Fruit fly (Drosophila melanogaster): ENCODE data around the gene PolE1.
A peak's percentile ranks its signal among the peaks of the same experiment; 100 is the strongest.

PolE1 gene

dm6 chr3R:23333334-23334035, 14.4 kb upstream of the PolE1 start:
- peak; percentile 92 for TF ChIP-seq Ets65A (GFP tag)
- TF ChIP-seq Poxn (GFP tag; IDR thresholded peaks at IDR 0.05) = no peak
- TF ChIP-seq HLH54F (GFP tag; optimal IDR thresholded peaks at IDR 0.05) = no peak
- no peak for TF ChIP-seq tup (GFP tag; optimal IDR thresholded peaks at IDR 0.05)
- peak; percentile 93 for TF ChIP-seq crol (GFP tag; IDR thresholded peaks at IDR 0.05)
- TF ChIP-seq CG9932 (GFP tag; IDR thresholded peaks at IDR 0.05) = no peak
- peak; percentile 57 for TF ChIP-seq CG1529 (GFP tag; optimal IDR thresholded peaks at IDR 0.05)
- TF ChIP-seq CG11085 (GFP tag; IDR thresholded peaks at IDR 0.05) = no peak
- no peak for TF ChIP-seq CG2199 (GFP tag; IDR thresholded peaks at IDR 0.05)
- 0 out of 3 replicates have a peak, but pooled peaks have one; percentile 33 for TF ChIP-seq ken (GFP tag; IDR thresholded peaks at IDR 0.05)
- TF ChIP-seq CG9437 (GFP tag; optimal IDR thresholded peaks at IDR 0.05) = peak; percentile 39
- TF ChIP-seq CG5245 (GFP tag; optimal IDR thresholded peaks at IDR 0.05) = peak; percentile 15
- no peak for TF ChIP-seq gfzf (GFP tag; optimal IDR thresholded peaks at IDR 0.05)
- TF ChIP-seq CG13287 (GFP tag; IDR thresholded peaks at IDR 0.05; ENCODE audit: partially characterized antibody) = no peak
- TF ChIP-seq CG33213 (GFP tag; optimal IDR thresholded peaks at IDR 0.05) = peak; percentile 20
- TF ChIP-seq Elba2 (GFP tag; optimal IDR thresholded peaks at IDR 0.05) = no peak
- no peak for TF ChIP-seq Dip2 (GFP tag; IDR thresholded peaks at IDR 0.05)
- no peak for TF ChIP-seq CG9609 (GFP tag; optimal IDR thresholded peaks at IDR 0.05)
- TF ChIP-seq CG16815 (GFP tag; optimal IDR thresholded peaks at IDR 0.05) = peak; percentile 11
- TF ChIP-seq abd-A (tag; optimal IDR thresholded peaks at IDR 0.05) = peak; percentile 28
- no peak for TF ChIP-seq gce (GFP tag; IDR thresholded peaks at IDR 0.05)
- no peak for TF ChIP-seq prd (optimal IDR thresholded peaks at IDR 0.05)
- peak; percentile 58; the same call in 2 of the 3 replicates for TF ChIP-seq prd (GFP tag; IDR thresholded peaks at IDR 0.05)
- TF ChIP-seq sens-2 (GFP tag; IDR thresholded peaks at IDR 0.05) = no peak
- peak; percentile 67 for TF ChIP-seq CG6254 (GFP tag; optimal IDR thresholded peaks at IDR 0.05)
- no peak for TF ChIP-seq Deaf1 (tag; optimal IDR thresholded peaks at IDR 0.05)
- no peak for TF ChIP-seq CG11093 (GFP tag; IDR thresholded peaks at IDR 0.05)
- no peak for TF ChIP-seq HmgZ (tag; optimal IDR thresholded peaks at IDR 0.05)
- TF ChIP-seq unc-4 (GFP tag; IDR thresholded peaks at IDR 0.05; ENCODE audit: partially characterized antibody) = no peak
- TF ChIP-seq chif (GFP tag; optimal IDR thresholded peaks at IDR 0.05) = peak; percentile 37 to 55
- peak; percentile 72 for TF ChIP-seq row (GFP tag; IDR thresholded peaks at IDR 0.05)
- peak; percentile 30 for TF ChIP-seq CG13775 (GFP tag; optimal IDR thresholded peaks at IDR 0.05)
- peak; percentile 59 for TF ChIP-seq CG2678 (tag; optimal IDR thresholded peaks at IDR 0.05)
- TF ChIP-seq CG14965 (GFP tag; optimal IDR thresholded peaks at IDR 0.05; ENCODE audit: borderline replicate concordance) = no peak
- no peak for TF ChIP-seq CG3995 (GFP tag; optimal IDR thresholded peaks at IDR 0.05)
- peak; percentile 58 for TF ChIP-seq PHDP (tag; optimal IDR thresholded peaks at IDR 0.05)
- no peak for TF ChIP-seq CG4282 (GFP tag; optimal IDR thresholded peaks at IDR 0.05)
- TF ChIP-seq unpg (GFP tag; optimal IDR thresholded peaks at IDR 0.05) = peak; percentile 65
- TF ChIP-seq jing (GFP tag; optimal IDR thresholded peaks at IDR 0.05) = no peak
- TF ChIP-seq CG17361 (GFP tag; IDR thresholded peaks at IDR 0.05) = peak; percentile 74
- TF ChIP-seq en (GFP tag; optimal IDR thresholded peaks at IDR 0.05) = peak; percentile 30
- no peak for TF ChIP-seq insv (GFP tag; optimal IDR thresholded peaks at IDR 0.05)
- TF ChIP-seq lilli (GFP tag; optimal IDR thresholded peaks at IDR 0.05) = peak; percentile 21
- peak; percentile 31 for TF ChIP-seq CG1792 (GFP tag; optimal IDR thresholded peaks at IDR 0.05)
- peak; percentile 53 for TF ChIP-seq CG17829 (tag; optimal IDR thresholded peaks at IDR 0.05)
- no peak for TF ChIP-seq dm (GFP tag; optimal IDR thresholded peaks at IDR 0.05)
- TF ChIP-seq CG17359 (tag; optimal IDR thresholded peaks at IDR 0.05) = peak; percentile 60
- peak; percentile 34 for TF ChIP-seq CG5180 (GFP tag; optimal IDR thresholded peaks at IDR 0.05)
- TF ChIP-seq ash1 (GFP tag; optimal IDR thresholded peaks at IDR 0.05) = no peak
- TF ChIP-seq Lhr (GFP tag; optimal IDR thresholded peaks at IDR 0.05) = peak; percentile 31
